Fruit fly (Drosophila melanogaster) whole organism, wandering third instar larva: ENCODE data around the gene kar.

ENCODE experiments used
- Abd-B ChIP-seq: fragments of >200 bp; optimal IDR thresholded peaks from 2 replicates; lab custom pipeline; 2017; ENCODE audit warnings: missing biosample characterization, missing genetic modification characterization
- Hr78 ChIP-seq: fragments of >200 bp; optimal IDR thresholded peaks from 2 replicates; lab custom pipeline; 2017; ENCODE audit warnings: missing biosample characterization, missing genetic modification characterization
- Myc ChIP-seq: fragments of >200 bp; optimal IDR thresholded peaks from 2 replicates; lab custom pipeline; 2017
- Vsx2 ChIP-seq: fragments of 200-300, 225-300 bp; sonication (Bioruptor generic); optimal IDR thresholded peaks from 2 replicates; lab custom pipeline; 2018; ENCODE audit warnings: missing biosample characterization, missing genetic modification characterization; ENCODE audit not compliant: partially characterized antibody
- br ChIP-seq: fragments of 200-800 bp; sonication (Bioruptor generic); optimal IDR thresholded peaks from 2 replicates; lab custom pipeline; 2016; ENCODE audit warnings: missing biosample characterization, missing genetic modification characterization
- brk ChIP-seq: fragments of 200-800 bp; sonication (Bioruptor generic); optimal IDR thresholded peaks from 2 replicates; lab custom pipeline; 2016; ENCODE audit warnings: missing biosample characterization, mild to moderate bottlenecking, missing genetic modification characterization
- dmrt93B ChIP-seq: fragments of 200-800 bp; sonication (Bioruptor generic); optimal IDR thresholded peaks from 2 replicates; lab custom pipeline; 2018; ENCODE audit warnings: missing biosample characterization, mild to moderate bottlenecking, missing genetic modification characterization
- h ChIP-seq: fragments of 200-800 bp; sonication (Bioruptor generic); optimal IDR thresholded peaks from 3 replicates; lab custom pipeline; 2016; ENCODE audit warnings: missing biosample characterization, mild to moderate bottlenecking, missing genetic modification characterization
- jim ChIP-seq: fragments of 175-275, 200-325 bp; sonication (Bioruptor generic); optimal IDR thresholded peaks from 2 replicates; lab custom pipeline; 2016; ENCODE audit warnings: missing biosample characterization, mild to moderate bottlenecking, missing genetic modification characterization
- pan ChIP-seq: fragments of >200 bp; optimal IDR thresholded peaks from 2 replicates; lab custom pipeline; 2017
- usp ChIP-seq: fragments of >200 bp; optimal IDR thresholded peaks from 2 replicates; lab custom pipeline; 2017; ENCODE audit warnings: missing biosample characterization, missing genetic modification characterization
- woc ChIP-seq: sonication (Bioruptor generic); optimal IDR thresholded peaks from 2 replicates; lab custom pipeline; 2016; ENCODE audit warnings: missing biosample characterization, mild to moderate bottlenecking, missing genetic modification characterization

DNA sequence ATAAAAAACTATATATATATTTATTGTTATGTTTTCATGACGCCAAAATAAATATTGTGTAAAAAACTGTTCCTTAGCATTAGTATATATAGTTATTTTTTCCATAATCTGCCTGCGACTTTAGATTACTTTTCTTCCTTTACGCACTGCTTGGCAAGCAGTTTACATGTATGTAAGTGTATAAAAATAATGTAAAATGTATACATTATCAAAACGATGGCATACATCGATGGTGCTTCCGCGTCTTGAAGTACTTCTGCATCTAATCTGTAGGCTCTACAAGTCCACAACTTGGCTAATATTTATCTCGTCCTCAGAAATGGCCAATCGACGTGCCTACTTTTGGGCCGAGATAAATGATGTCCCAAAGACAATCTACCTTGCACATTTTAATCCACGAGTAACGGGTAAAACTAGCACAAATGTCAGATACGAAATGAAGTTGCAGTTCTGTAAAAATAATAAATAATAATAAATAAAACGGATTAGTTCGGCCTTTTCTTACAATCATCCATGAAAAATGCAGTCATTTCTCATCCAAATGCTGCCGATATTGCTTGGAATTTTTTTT, 51.1 kb downstream of the kar start, which contains the start of gene CG11608:
- TF ChIP-seq dmrt93B (GFP tag; lab: Kevin White, UChicago) (no peak), woc (no peak), br (GFP tag; lab: Kevin White, UChicago) (no peak), Vsx2 (GFP tag; lab: Kevin White, UChicago) (no peak), usp (GFP tag; lab: Kevin White, UChicago) (no peak), brk (GFP tag; lab: Kevin White, UChicago) (no peak), pan (lab: Kevin White, UChicago) (no peak), jim (GFP tag; lab: Kevin White, UChicago) (no peak), Myc (lab: Kevin White, UChicago) (no peak), h (GFP tag; lab: Kevin White, UChicago) (no peak), Hr78 (GFP tag; lab: Kevin White, UChicago) (no peak), Abd-B (no peak)
